ENCODE assay signal across 1 fruit fly cellular context in genomic region chr3L:12482917-12483316, dm6.
TF ChIP-seq lines count a peak whose summit lies in the region.

No protein-coding gene starts in this region.

TF ChIP-seq in whole organism, embryonic, 481 proteins besides CTCF, POLR2A, EP300 and RAD21 (continued from another document):
- TF ChIP-seq CG7987 (GFP tag; optimal IDR thresholded peaks at IDR 0.05; lab: Kevin White, UChicago) = no peak
- TF ChIP-seq sob (GFP tag; IDR thresholded peaks at IDR 0.05; lab: Robert Waterston, UW) = peak; percentile 64
- TF ChIP-seq NfI (GFP tag; optimal IDR thresholded peaks at IDR 0.05; lab: Kevin White, UChicago) = peak; percentile 63
- no peak for TF ChIP-seq CG7928 (GFP tag; optimal IDR thresholded peaks at IDR 0.05; lab: Kevin White, UChicago)
- TF ChIP-seq CG4854 (GFP tag; optimal IDR thresholded peaks at IDR 0.05; lab: Kevin White, UChicago) = peak; percentile 56
- peak; percentile 72 for TF ChIP-seq Fer1 (GFP tag; optimal IDR thresholded peaks at IDR 0.05; lab: Kevin White, UChicago)
- peak; percentile 79 for TF ChIP-seq Ptx1 (GFP tag; IDR thresholded peaks at IDR 0.05; lab: Robert Waterston, UW)
- no peak; the same call in 2 of the 3 replicates for TF ChIP-seq CG11560 (tag; IDR thresholded peaks at IDR 0.05; lab: Robert Waterston, UW)
- peak; percentile 44; the same call in 1 of the 2 replicates for TF ChIP-seq CG32772 (GFP tag; IDR thresholded peaks at IDR 0.05; lab: Robert Waterston, UW)
- peak; percentile 50 for TF ChIP-seq onecut (GFP tag; IDR thresholded peaks at IDR 0.05; lab: Robert Waterston, UW)
- TF ChIP-seq CG9609 (GFP tag; optimal IDR thresholded peaks at IDR 0.05; lab: Kevin White, UChicago) = peak; percentile 15
- no peak for TF ChIP-seq Doc2 (GFP tag; IDR thresholded peaks at IDR 0.05; lab: Robert Waterston, UW)
- no peak for TF ChIP-seq lov (optimal IDR thresholded peaks at IDR 0.05; lab: Kevin White, UChicago)
- no peak for TF ChIP-seq lov (GFP tag; IDR thresholded peaks at IDR 0.05; lab: Robert Waterston, UW)
- peak; percentile 86 for TF ChIP-seq CG2712 (tag; optimal IDR thresholded peaks at IDR 0.05; lab: Kevin White, UChicago)
- TF ChIP-seq gsb (GFP tag; IDR thresholded peaks at IDR 0.05; lab: Robert Waterston, UW) = 0 out of 2 replicates have a peak, but pooled peaks have one; percentile 20
- TF ChIP-seq CG12236 (GFP tag; optimal IDR thresholded peaks at IDR 0.05; lab: Kevin White, UChicago) = peak; percentile 48
- peak; percentile 68 for TF ChIP-seq CG6254 (GFP tag; optimal IDR thresholded peaks at IDR 0.05; lab: Kevin White, UChicago)
- TF ChIP-seq stc (GFP tag; IDR thresholded peaks at IDR 0.05; lab: Robert Waterston, UW) = peak; percentile 77
- peak; percentile 64 for TF ChIP-seq Mad (GFP tag; optimal IDR thresholded peaks at IDR 0.05; lab: Kevin White, UChicago)
- TF ChIP-seq CG4360 (GFP tag; IDR thresholded peaks at IDR 0.05; lab: Robert Waterston, UW) = no peak
- TF ChIP-seq CG16815 (GFP tag; optimal IDR thresholded peaks at IDR 0.05; lab: Kevin White, UChicago) = peak; percentile 49
- TF ChIP-seq CG9932 (GFP tag; IDR thresholded peaks at IDR 0.05; lab: Robert Waterston, UW) = no peak
- TF ChIP-seq CG12391 (tag; optimal IDR thresholded peaks at IDR 0.05; lab: Kevin White, UChicago) = peak; percentile 81
- TF ChIP-seq bsh (GFP tag; optimal IDR thresholded peaks at IDR 0.05; lab: Kevin White, UChicago) = peak; percentile 55 to 71
- no peak for TF ChIP-seq pan (optimal IDR thresholded peaks at IDR 0.05; lab: Kevin White, UChicago)
- peak in 1 of 2 experiments; percentile 56 for TF ChIP-seq pan (GFP tag; optimal IDR thresholded peaks at IDR 0.05 in 1 of 2, IDR thresholded peaks at IDR 0.05 in 1 of 2)
- peak; percentile 9 for TF ChIP-seq CG12071 (GFP tag; optimal IDR thresholded peaks at IDR 0.05; lab: Kevin White, UChicago)
- peak; percentile 82 for TF ChIP-seq az2 (GFP tag; optimal IDR thresholded peaks at IDR 0.05; lab: Kevin White, UChicago)
- peak; percentile 58; the same call in 1 of the 2 replicates for TF ChIP-seq Atf6 (GFP tag; IDR thresholded peaks at IDR 0.05; lab: Robert Waterston, UW)
- peak; percentile 43 for TF ChIP-seq CG9817 (tag; optimal IDR thresholded peaks at IDR 0.05; lab: Kevin White, UChicago)
- peak; percentile 69 for TF ChIP-seq CG18619 (GFP tag; optimal IDR thresholded peaks at IDR 0.05; lab: Kevin White, UChicago)
- peak; percentile 51 for TF ChIP-seq kah (GFP tag; optimal IDR thresholded peaks at IDR 0.05; lab: Kevin White, UChicago)
- 0 out of 2 replicates have a peak, but pooled peaks have one; percentile 9 for TF ChIP-seq GATAe (GFP tag; conservative IDR thresholded peaks at IDR 0.05; lab: Robert Waterston, UW)
- peak; percentile 76 for TF ChIP-seq odd (GFP tag; optimal IDR thresholded peaks at IDR 0.05; lab: Kevin White, UChicago)
- TF ChIP-seq Trl (optimal IDR thresholded peaks at IDR 0.05; lab: Kevin White, UChicago) = no peak
- peak; percentile 19 for TF ChIP-seq Trl (GFP tag; optimal IDR thresholded peaks at IDR 0.05; lab: Kevin White, UChicago)
- no peak for TF ChIP-seq CG10565 (GFP tag; optimal IDR thresholded peaks at IDR 0.05; lab: Kevin White, UChicago)
- no peak for TF ChIP-seq fru (optimal IDR thresholded peaks at IDR 0.05; lab: Kevin White, UChicago)
- TF ChIP-seq CG15011 (GFP tag; optimal IDR thresholded peaks at IDR 0.05; lab: Kevin White, UChicago) = peak; percentile 51
- peak; percentile 71 for TF ChIP-seq CG5180 (GFP tag; optimal IDR thresholded peaks at IDR 0.05; lab: Kevin White, UChicago)
- TF ChIP-seq Oaz (GFP tag; IDR thresholded peaks at IDR 0.05; lab: Robert Waterston, UW) = 0 out of 2 replicates have a peak, but pooled peaks have one; percentile 33
- peak; percentile 62 for TF ChIP-seq trh (GFP tag; optimal IDR thresholded peaks at IDR 0.05; lab: Kevin White, UChicago)
- no peak for TF ChIP-seq CG8944 (GFP tag; optimal IDR thresholded peaks at IDR 0.05; lab: Kevin White, UChicago)
- TF ChIP-seq scrt (GFP tag; optimal IDR thresholded peaks at IDR 0.05; lab: Kevin White, UChicago) = peak; percentile 46
- no peak for TF ChIP-seq kay (GFP tag; optimal IDR thresholded peaks at IDR 0.05; lab: Kevin White, UChicago)
- peak; percentile 70 for TF ChIP-seq CG1233 (GFP tag; optimal IDR thresholded peaks at IDR 0.05; lab: Kevin White, UChicago)
- TF ChIP-seq Xrp1 (GFP tag; IDR thresholded peaks at IDR 0.05; lab: Robert Waterston, UW) = peak; percentile 80
- TF ChIP-seq ssp (GFP tag; IDR thresholded peaks at IDR 0.05; lab: Robert Waterston, UW) = peak; percentile 47
- TF ChIP-seq Mrtf (GFP tag; IDR thresholded peaks at IDR 0.05; lab: Robert Waterston, UW) = no peak; the same call in 2 of the 3 replicates
- no peak for TF ChIP-seq CG9797 (GFP tag; optimal IDR thresholded peaks at IDR 0.05; lab: Kevin White, UChicago)
- no peak for TF ChIP-seq CG8359 (GFP tag; optimal IDR thresholded peaks at IDR 0.05; lab: Kevin White, UChicago; ENCODE audit: borderline replicate concordance)
- TF ChIP-seq dmrt99B (tag; optimal IDR thresholded peaks at IDR 0.05; lab: Kevin White, UChicago) = peak; percentile 92
- TF ChIP-seq CG12155 (GFP tag; optimal IDR thresholded peaks at IDR 0.05; lab: Kevin White, UChicago) = peak; percentile 16
- TF ChIP-seq CG14050 (GFP tag; IDR thresholded peaks at IDR 0.05; lab: Robert Waterston, UW) = peak; percentile 62
- peak; percentile 47; the same call in 1 of the 2 replicates for TF ChIP-seq Rfx (GFP tag; IDR thresholded peaks at IDR 0.05; lab: Robert Waterston, UW)
- TF ChIP-seq slou (GFP tag; optimal IDR thresholded peaks at IDR 0.05; lab: Kevin White, UChicago) = no peak
- peak; percentile 52 for TF ChIP-seq Bteb2 (GFP tag; optimal IDR thresholded peaks at IDR 0.05; lab: Kevin White, UChicago)
- TF ChIP-seq Meics (GFP tag; optimal IDR thresholded peaks at IDR 0.05; lab: Kevin White, UChicago) = peak; percentile 77
- no peak for TF ChIP-seq hkb (optimal IDR thresholded peaks at IDR 0.05; lab: Kevin White, UChicago)
- peak; percentile 72 for TF ChIP-seq hkb (GFP tag; IDR thresholded peaks at IDR 0.05; lab: Robert Waterston, UW)
- TF ChIP-seq salm (tag; optimal IDR thresholded peaks at IDR 0.05; lab: Kevin White, UChicago) = peak; percentile 36
- TF ChIP-seq CG8290 (GFP tag; optimal IDR thresholded peaks at IDR 0.05; lab: Kevin White, UChicago) = no peak
- no peak for TF ChIP-seq CG8290 (tag; optimal IDR thresholded peaks at IDR 0.05; lab: Kevin White, UChicago)
- peak; percentile 89 for TF ChIP-seq CoRest (tag; optimal IDR thresholded peaks at IDR 0.05; lab: Kevin White, UChicago)
- TF ChIP-seq CG1529 (GFP tag; optimal IDR thresholded peaks at IDR 0.05; lab: Kevin White, UChicago) = peak; percentile 71
- TF ChIP-seq gcm (GFP tag; optimal IDR thresholded peaks at IDR 0.05; lab: Kevin White, UChicago) = peak; percentile 66
- TF ChIP-seq CG8281 (tag; optimal IDR thresholded peaks at IDR 0.05; lab: Kevin White, UChicago) = peak; percentile 43
- peak; percentile 70 for TF ChIP-seq lilli (GFP tag; optimal IDR thresholded peaks at IDR 0.05; lab: Kevin White, UChicago)
- peak; percentile 67 for TF ChIP-seq CG4820 (GFP tag; optimal IDR thresholded peaks at IDR 0.05; lab: Kevin White, UChicago)
- TF ChIP-seq sqz (GFP tag; optimal IDR thresholded peaks at IDR 0.05; lab: Kevin White, UChicago) = peak; percentile 79
- TF ChIP-seq pho (GFP tag; optimal IDR thresholded peaks at IDR 0.05; lab: Kevin White, UChicago) = no peak
- TF ChIP-seq Ets65A (GFP tag; lab: Kevin White, UChicago) = peak; percentile 89
- peak; percentile 48; the same call in 1 of the 2 replicates for TF ChIP-seq CG11085 (GFP tag; IDR thresholded peaks at IDR 0.05; lab: Robert Waterston, UW)
- TF ChIP-seq dm (GFP tag; optimal IDR thresholded peaks at IDR 0.05; lab: Kevin White, UChicago) = peak; percentile 45
- TF ChIP-seq CG13287 (GFP tag; IDR thresholded peaks at IDR 0.05; lab: Robert Waterston, UW; ENCODE audit: partially characterized antibody) = no peak
